Fruit fly (Drosophila melanogaster) whole organism, prepupa: Measurements from ENCODE around the gene escl.

Source experiments
- CG3032 ChIP-seq: fragments of 200-800 bp; optimal IDR thresholded peaks from 2 replicates; lab custom pipeline; 2019; ENCODE audit warnings: missing biosample characterization, mild to moderate bottlenecking, missing genetic modification characterization, moderate library complexity
- CG7368 ChIP-seq: fragments of 200-800 bp; sonication (Bioruptor generic); optimal IDR thresholded peaks from 3 replicates; lab custom pipeline; 2016; ENCODE audit warnings: missing biosample characterization, missing genetic modification characterization
- CG8119 ChIP-seq: fragments of 200-800 bp; sonication (Bioruptor generic); IDR thresholded peaks from 3 replicates; pipeline ENCODE4 v1.3.6; 2022; ENCODE audit warnings: missing biosample characterization, missing genetic modification characterization
- Eip75B ChIP-seq: fragments of 200-800 bp; sonication (Bioruptor generic); optimal IDR thresholded peaks from 3 replicates; lab custom pipeline; 2016; ENCODE audit warnings: missing biosample characterization, missing genetic modification characterization
- Eip93F ChIP-seq: fragments of 200-800 bp; sonication (Bioruptor generic); optimal IDR thresholded peaks from 2 replicates; lab custom pipeline; 2016; ENCODE audit warnings: missing biosample characterization, mild to moderate bottlenecking, missing genetic modification characterization
- OdsH ChIP-seq: fragments of 200-800 bp; sonication (Bioruptor generic); optimal IDR thresholded peaks from 3 replicates; lab custom pipeline; 2016; ENCODE audit warnings: missing biosample characterization, missing genetic modification characterization
- Sox102F ChIP-seq: fragments of 200-800 bp; sonication (Bioruptor generic); optimal IDR thresholded peaks from 2 replicates; lab custom pipeline; 2016; ENCODE audit warnings: missing biosample characterization, mild to moderate bottlenecking, missing genetic modification characterization
- dsx ChIP-seq: fragments of 200-800 bp; optimal IDR thresholded peaks from 3 replicates; lab custom pipeline; 2019; ENCODE audit warnings: missing biosample characterization, mild to moderate bottlenecking, missing genetic modification characterization, moderate library complexity; ENCODE audit not compliant: poor library complexity, severe bottlenecking
- fd59A ChIP-seq: fragments of 200-800 bp; sonication (Bioruptor generic); optimal IDR thresholded peaks from 2 replicates; lab custom pipeline; 2017; ENCODE audit warnings: missing biosample characterization, mild to moderate bottlenecking, missing genetic modification characterization, missing genetic modification reagents
- fkh ChIP-seq: fragments of 200-800 bp; sonication (Bioruptor generic); optimal IDR thresholded peaks from 3 replicates; lab custom pipeline; 2017; ENCODE audit warnings: missing biosample characterization, mild to moderate bottlenecking, missing genetic modification characterization, moderate library complexity
- lz ChIP-seq: fragments of 200-800 bp; sonication (Bioruptor generic); optimal IDR thresholded peaks from 3 replicates; lab custom pipeline; 2016; ENCODE audit warnings: missing biosample characterization, missing genetic modification characterization

DNA sequence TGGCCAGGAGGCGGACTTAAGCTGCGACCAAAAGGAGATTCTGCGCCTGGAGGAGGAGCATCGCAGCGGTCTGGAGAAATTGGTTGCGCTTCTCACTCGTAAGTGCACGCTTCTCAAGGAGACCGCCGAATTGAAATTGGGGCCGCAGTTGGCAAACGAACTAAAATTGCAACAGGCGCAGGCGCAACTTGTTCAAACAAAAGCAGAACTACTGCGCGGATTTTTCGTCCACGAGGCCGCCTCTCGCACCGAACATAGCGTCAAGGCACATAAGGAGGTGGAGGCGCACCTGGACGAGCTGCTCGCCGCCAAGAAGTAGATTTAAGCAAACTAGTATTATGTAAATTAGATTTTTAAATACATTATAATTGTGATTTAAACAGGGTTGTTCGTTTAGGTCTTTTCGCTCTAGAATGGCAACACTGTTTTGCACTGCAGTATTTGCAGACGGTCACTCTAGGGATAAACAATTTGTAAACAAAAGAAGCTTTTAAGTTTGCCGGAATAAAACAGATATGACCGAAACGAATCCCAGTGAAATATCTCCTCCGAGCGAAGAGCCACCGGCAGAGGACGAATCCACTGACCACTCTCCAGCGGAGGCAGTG lies at the start of gene escl:
- TF ChIP-seq fkh (GFP tag; lab: Kevin White, UChicago) (peak; percentile 78), CG7368 (no peak), fd59A (GFP tag; lab: Kevin White, UChicago) (no peak), dsx (peak; percentile 5), CG8119 (no peak), Eip93F (GFP tag; lab: Kevin White, UChicago) (no peak), Eip75B (no peak), lz (GFP tag; lab: Kevin White, UChicago) (no peak), CG3032 (tag; lab: Kevin White, UChicago) (no peak), OdsH (GFP tag; lab: Kevin White, UChicago) (no peak), Sox102F (no peak)
